Fruit fly (Drosophila melanogaster): Measurements from ENCODE around the gene CG16700.

CG16700 gene

DNA sequence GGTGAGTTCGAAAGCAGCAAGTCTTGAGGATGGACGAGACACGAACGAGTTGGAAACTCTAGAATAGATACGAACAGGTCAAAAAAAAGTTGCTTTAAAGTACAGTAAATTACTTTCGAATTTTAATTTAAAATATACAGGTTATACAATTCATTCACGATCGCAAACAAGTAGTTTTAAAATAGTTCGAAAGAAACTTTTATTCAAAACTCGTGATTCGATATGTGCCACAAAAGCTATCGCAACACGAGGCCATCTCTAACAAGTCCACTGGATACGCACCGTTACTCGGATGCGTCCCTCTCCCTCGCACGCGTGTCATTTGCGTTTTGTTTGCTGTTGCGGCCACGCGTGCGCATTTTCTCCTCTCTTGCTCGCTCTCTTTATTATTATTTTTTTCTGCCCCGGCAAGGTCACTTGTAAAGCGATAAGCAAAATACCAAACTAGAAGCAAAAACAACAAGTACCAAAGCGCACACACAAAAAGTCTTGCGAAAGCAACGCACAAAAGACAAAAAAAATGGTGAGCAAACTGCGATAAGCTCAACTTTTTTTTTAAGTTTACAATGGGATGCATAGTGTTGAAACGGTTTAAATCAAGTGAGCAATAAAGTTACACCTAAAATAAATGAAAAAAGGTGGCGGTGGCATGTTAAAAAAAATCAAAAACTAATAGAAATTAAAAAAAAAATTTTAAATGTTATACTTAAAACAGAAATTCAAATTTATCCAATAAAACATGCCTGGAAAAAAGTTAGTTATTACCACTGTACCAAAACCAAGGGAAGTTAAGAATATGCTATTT is 33.6 kb downstream of the CG16700 start (continued):
- TF ChIP-seq Eip74EF (GFP tag; optimal IDR thresholded peaks at IDR 0.05) (peak in 1 of 2 experiments; percentile 70), Rfx (GFP tag; IDR thresholded peaks at IDR 0.05) (peak; percentile 83), CG18476 (GFP tag; optimal IDR thresholded peaks at IDR 0.05) (peak; percentile 49), B-H2 (GFP tag; optimal IDR thresholded peaks at IDR 0.05) (peak; percentile 36), nerfin-1 (tag; optimal IDR thresholded peaks at IDR 0.05) (no peak), Adf1 (GFP tag; IDR thresholded peaks at IDR 0.05) (no peak; the same call in 1 of the 2 replicates), slp2 (GFP tag; optimal IDR thresholded peaks at IDR 0.05) (no peak), cas (GFP tag; IDR thresholded peaks at IDR 0.05) (0 out of 2 replicates have a peak, but pooled peaks have one; percentile 18), CHES-1-like (GFP tag; optimal IDR thresholded peaks at IDR 0.05) (peak; percentile 38), luna (GFP tag; optimal IDR thresholded peaks at IDR 0.05) (no peak), Hand (GFP tag; optimal IDR thresholded peaks at IDR 0.05) (peak; percentile 58), Hsf (GFP tag; optimal IDR thresholded peaks at IDR 0.05) (peak; percentile 50), phol (tag; optimal IDR thresholded peaks at IDR 0.05) (peak; percentile 69), CG10274 (GFP tag; optimal IDR thresholded peaks at IDR 0.05) (peak; percentile 8), CG32532 (GFP tag; IDR thresholded peaks at IDR 0.05) (peak; percentile 78), CG12155 (GFP tag; optimal IDR thresholded peaks at IDR 0.05) (peak; percentile 24), Lpt (GFP tag; optimal IDR thresholded peaks at IDR 0.05) (no peak), Mes4 (GFP tag; optimal IDR thresholded peaks at IDR 0.05) (no peak), CG8944 (GFP tag; optimal IDR thresholded peaks at IDR 0.05) (peak; percentile 18), sqz (GFP tag; optimal IDR thresholded peaks at IDR 0.05) (peak; percentile 100), sr (GFP tag; IDR thresholded peaks at IDR 0.05) (no peak), CG10321 (GFP tag; IDR thresholded peaks at IDR 0.05) (0 out of 2 replicates have a peak, but pooled peaks have one; percentile 30), CG6854 (GFP tag; optimal IDR thresholded peaks at IDR 0.05) (peak; percentile 71), insv (GFP tag; optimal IDR thresholded peaks at IDR 0.05) (no peak), CG1832 (GFP tag; optimal IDR thresholded peaks at IDR 0.05) (peak; percentile 75), otp (GFP tag; IDR thresholded peaks at IDR 0.05) (peak; percentile 37; the same call in 1 of the 3 replicates), dysf (GFP tag; IDR thresholded peaks at IDR 0.05) (peak; percentile 82), dm (GFP tag; optimal IDR thresholded peaks at IDR 0.05) (peak; percentile 19), CTCF (GFP tag; optimal IDR thresholded peaks at IDR 0.05) (no peak), CG11504 (tag; optimal IDR thresholded peaks at IDR 0.05) (peak; percentile 78), Gsc (GFP tag; IDR thresholded peaks at IDR 0.05) (no peak), ind (GFP tag; optimal IDR thresholded peaks at IDR 0.05) (peak; percentile 55), Meics (GFP tag; optimal IDR thresholded peaks at IDR 0.05) (peak; percentile 81), gsb (GFP tag; IDR thresholded peaks at IDR 0.05) (peak; percentile 37; the same call in 1 of the 2 replicates), bsh (GFP tag; optimal IDR thresholded peaks at IDR 0.05) (peak in 1 of 2 experiments; percentile 45), CG7987 (GFP tag; optimal IDR thresholded peaks at IDR 0.05) (no peak), chinmo (GFP tag; IDR thresholded peaks at IDR 0.05; ENCODE audit: partially characterized antibody) (peak; percentile 94; the same call in 3 of the 4 replicates), CG11085 (GFP tag; IDR thresholded peaks at IDR 0.05) (peak; percentile 47; the same call in 1 of the 2 replicates), klu (GFP tag; IDR thresholded peaks at IDR 0.05) (no peak), pzg (GFP tag; optimal IDR thresholded peaks at IDR 0.05) (peak; percentile 8), CG6791 (GFP tag; IDR thresholded peaks at IDR 0.05; ENCODE audit: partially characterized antibody) (peak; percentile 88), Lim3 (GFP tag; IDR thresholded peaks at IDR 0.05) (no peak), D19B (GFP tag; optimal IDR thresholded peaks at IDR 0.05) (peak; percentile 52), nerfin-2 (GFP tag; IDR thresholded peaks at IDR 0.05; ENCODE audit: partially characterized antibody) (peak; percentile 82), kay (GFP tag; optimal IDR thresholded peaks at IDR 0.05) (peak; percentile 6), Dll (GFP tag; IDR thresholded peaks at IDR 0.05; ENCODE audit: partially characterized antibody) (peak; percentile 98), Side (GFP tag; optimal IDR thresholded peaks at IDR 0.05) (peak; percentile 26), Neu2 (GFP tag; optimal IDR thresholded peaks at IDR 0.05; ENCODE audit: borderline replicate concordance) (peak; percentile 12), Hr3 (GFP tag; optimal IDR thresholded peaks at IDR 0.05) (peak; percentile 9)
